Fruit fly (Drosophila melanogaster): ENCODE measurements around the gene Prx6a.

- TF ChIP-seq Dll (optimal IDR thresholded peaks at IDR 0.05) (peak; percentile 36), EcR (GFP tag; optimal IDR thresholded peaks at IDR 0.05) (no peak)
Observed at dm6 chr2L:2830341-2830800, 47.7 kb downstream of the Prx6a start.
